Fruit fly (Drosophila melanogaster): ENCODE data around the gene CG14658.

DNA sequence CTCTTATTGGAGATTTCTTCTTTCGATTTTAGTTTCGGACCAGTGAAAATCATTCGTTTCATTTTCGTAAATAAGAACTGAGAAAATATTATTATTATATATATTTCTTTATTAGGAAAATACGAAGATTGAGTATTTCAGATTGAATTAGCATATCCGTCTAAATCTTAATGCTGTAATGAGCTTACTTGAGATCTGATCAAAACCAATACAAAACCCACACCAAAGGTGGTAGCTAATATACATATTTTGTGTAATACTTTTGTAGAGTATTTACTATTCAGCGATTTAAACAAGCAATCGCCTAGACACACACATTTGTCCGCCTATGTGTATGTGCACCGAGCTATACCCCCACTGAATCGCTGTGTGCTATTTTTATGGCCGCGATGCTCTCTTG lies 49.6 kb downstream of the CG14658 start:
- no peak for TF ChIP-seq Sin3A (optimal IDR thresholded peaks at IDR 0.05)
- no peak for TF ChIP-seq Myc (optimal IDR thresholded peaks at IDR 0.05)
- no peak for TF ChIP-seq ttk (optimal IDR thresholded peaks at IDR 0.05)
- TF ChIP-seq psq (optimal IDR thresholded peaks at IDR 0.05), result no peak
- TF ChIP-seq insv (optimal IDR thresholded peaks at IDR 0.05), result no peak
- TF ChIP-seq h (optimal IDR thresholded peaks at IDR 0.05), result no peak

All from Kc167 (cell line).